Worm (Caenorhabditis elegans) whole organism, L1 larva: ENCODE results near the gene mfsd-12.
A peak's percentile ranks its signal among the peaks of the same experiment; 100 is the strongest.

Experiments used
- C34B4.2 ChIP-seq: sonication (generic microtip); optimal IDR thresholded peaks from 2 replicates; lab custom pipeline; 2017; ENCODE audit warnings: mild to moderate bottlenecking, missing genetic modification characterization, missing compliant biosample characterization
- F16B12.6 ChIP-seq: fragments of 150-350 bp; optimal IDR thresholded peaks from 2 replicates; lab custom pipeline; 2014; ENCODE audit warnings: missing biosample characterization, missing genetic modification characterization
- Y116A8C.19 ChIP-seq: sonication (generic microtip); optimal IDR thresholded peaks from 2 replicates; lab custom pipeline; 2016; ENCODE audit warnings: missing compliant biosample characterization, missing genetic modification characterization, borderline replicate concordance
- aly-2 ChIP-seq: fragments of 150-350 bp; optimal IDR thresholded peaks from 2 replicates; lab custom pipeline; 2014; ENCODE audit warnings: missing biosample characterization, missing genetic modification characterization
- ama-1 ChIP-seq: fragments of 150-350 bp; optimal IDR thresholded peaks from 2 replicates; lab custom pipeline; 2014
- blmp-1 ChIP-seq: fragments of 150-350 bp; optimal IDR thresholded peaks from 2 replicates; lab custom pipeline; 2014; ENCODE audit warnings: missing biosample characterization, missing genetic modification characterization
- ceh-63 ChIP-seq: fragments of 200-800 bp; sonication (Bioruptor generic); optimal IDR thresholded peaks from 2 replicates; lab custom pipeline; 2018; ENCODE audit warnings: mild to moderate bottlenecking, missing genetic modification characterization, missing compliant biosample characterization
- ceh-82 ChIP-seq, 3 experiments: fragments of 150-350 bp in 1 of 3; sonication (generic microtip) in 2 of 3; optimal IDR thresholded peaks; 2 replicates each; lab custom pipeline; 2014 to 2017; ENCODE audit warnings: missing biosample characterization in 3 of 3, missing genetic modification characterization in 3 of 3
- dpl-1 ChIP-seq, 3 experiments: fragments of 150-350 bp in 2 of 3; sonication (generic microtip) in 1 of 3; optimal IDR thresholded peaks; 2 replicates each; lab custom pipeline; 2014 to 2017; ENCODE audit warnings: missing biosample characterization in 3 of 3, missing genetic modification characterization in 3 of 3, missing genetic modification reagents in 3 of 3
- egl-27 ChIP-seq, 2 experiments: fragments of 150-350 bp in 1 of 2; sonication (generic microtip); optimal IDR thresholded peaks; 3 replicates each; lab custom pipeline; 2017 to 2018; ENCODE audit warnings: missing biosample characterization in 2 of 2, missing genetic modification characterization in 2 of 2, missing genetic modification reagents in 2 of 2
- elt-3 ChIP-seq, 6 experiments: fragments of 150-350 bp in 1 of 6; sonication (generic microtip); optimal IDR thresholded peaks; 2 replicates each; lab custom pipeline; 2017 to 2018; ENCODE audit warnings: missing biosample characterization in 6 of 6, missing genetic modification characterization in 6 of 6, inconsistent platforms in 1 of 6
- fkh-10 ChIP-seq: sonication (generic microtip); optimal IDR thresholded peaks from 2 replicates; lab custom pipeline; 2017; ENCODE audit warnings: missing biosample characterization, missing genetic modification reagents, missing genetic modification characterization
- fkh-8 ChIP-seq: sonication (generic microtip); optimal IDR thresholded peaks from 2 replicates; lab custom pipeline; 2016; ENCODE audit warnings: mild to moderate bottlenecking, missing genetic modification characterization, missing compliant biosample characterization
- hlh-17 ChIP-seq: fragments of 200-800 bp; sonication (Bioruptor generic); optimal IDR thresholded peaks from 2 replicates; lab custom pipeline; 2018; ENCODE audit warnings: missing genetic modification characterization, mild to moderate bottlenecking, missing compliant biosample characterization, moderate library complexity, borderline replicate concordance
- irx-1 ChIP-seq: sonication (generic microtip); optimal IDR thresholded peaks from 2 replicates; lab custom pipeline; 2016; ENCODE audit warnings: missing genetic modification characterization, missing compliant biosample characterization
- jun-1 ChIP-seq: fragments of 150-350 bp; optimal IDR thresholded peaks from 2 replicates; lab custom pipeline; 2014; ENCODE audit warnings: missing biosample characterization, missing genetic modification reagents, missing genetic modification characterization
- lin-14 ChIP-seq: fragments of 200-800 bp; sonication (Bioruptor generic); optimal IDR thresholded peaks from 2 replicates; lab custom pipeline; 2018; ENCODE audit warnings: mild to moderate bottlenecking, missing genetic modification characterization, moderate library complexity, missing compliant biosample characterization
- lin-15B ChIP-seq: fragments of 150-350 bp; sonication (generic microtip); optimal IDR thresholded peaks from 3 replicates; lab custom pipeline; 2014; ENCODE audit warnings: missing biosample characterization, missing genetic modification characterization
- lin-35 ChIP-seq, 2 experiments: fragments of 150-350 bp; optimal IDR thresholded peaks; 2 replicates each; lab custom pipeline; 2014; ENCODE audit warnings: missing biosample characterization in 2 of 2, missing genetic modification characterization in 2 of 2, missing genetic modification reagents in 2 of 2
- lir-3 ChIP-seq: sonication (generic microtip); optimal IDR thresholded peaks from 2 replicates; lab custom pipeline; 2016; ENCODE audit warnings: mild to moderate bottlenecking, missing genetic modification characterization, moderate library complexity, missing compliant biosample characterization; ENCODE audit not compliant: poor library complexity
- mab-9 ChIP-seq: fragments of 200-800 bp; sonication (Bioruptor generic); IDR thresholded peaks from 2 replicates; pipeline ENCODE4 v1.3.6; 2022; ENCODE audit warnings: missing genetic modification reagents, missing genetic modification characterization, missing compliant biosample characterization
- nhr-11 ChIP-seq: fragments of 150-350 bp; optimal IDR thresholded peaks from 2 replicates; lab custom pipeline; 2014; ENCODE audit warnings: missing biosample characterization, missing genetic modification characterization
- nhr-19 ChIP-seq: fragments of 200-800 bp; sonication (Bioruptor generic); conservative IDR thresholded peaks from 2 replicates; pipeline ENCODE4 v1.3.6; 2022; ENCODE audit warnings: missing genetic modification characterization, missing compliant biosample characterization
- nhr-237 ChIP-seq: fragments of 150-350 bp; optimal IDR thresholded peaks from 2 replicates; lab custom pipeline; 2014; ENCODE audit warnings: missing biosample characterization, missing genetic modification characterization
- nhr-28 ChIP-seq: fragments of 150-350 bp; optimal IDR thresholded peaks from 2 replicates; lab custom pipeline; 2014; ENCODE audit warnings: missing biosample characterization, missing genetic modification characterization
- nhr-71 ChIP-seq: sonication (generic microtip); optimal IDR thresholded peaks from 2 replicates; lab custom pipeline; 2016; ENCODE audit warnings: mild to moderate bottlenecking, missing genetic modification characterization, moderate library complexity, missing compliant biosample characterization
- nhr-90 ChIP-seq: sonication (generic microtip); optimal IDR thresholded peaks from 2 replicates; lab custom pipeline; 2016; ENCODE audit warnings: mild to moderate bottlenecking, missing genetic modification characterization, missing compliant biosample characterization; ENCODE audit not compliant: poor library complexity
- pax-3 ChIP-seq: fragments of 200-800 bp; sonication (Bioruptor generic); optimal IDR thresholded peaks from 2 replicates; lab custom pipeline; 2018; ENCODE audit warnings: mild to moderate bottlenecking, missing genetic modification characterization, moderate library complexity, missing compliant biosample characterization
- rnt-1 ChIP-seq: sonication (generic microtip); optimal IDR thresholded peaks from 2 replicates; lab custom pipeline; 2016; ENCODE audit warnings: mild to moderate bottlenecking, missing genetic modification characterization, moderate library complexity, missing compliant biosample characterization
- snpc-4 ChIP-seq: fragments of 150-350 bp; optimal IDR thresholded peaks from 2 replicates; lab custom pipeline; 2014; ENCODE audit warnings: missing biosample characterization, missing genetic modification characterization
- sptf-1 ChIP-seq: fragments of 150-350 bp; optimal IDR thresholded peaks from 2 replicates; lab custom pipeline; 2014; ENCODE audit warnings: missing biosample characterization, missing genetic modification characterization
- swsn-7 ChIP-seq: sonication (generic microtip); optimal IDR thresholded peaks from 2 replicates; lab custom pipeline; 2016; ENCODE audit warnings: missing genetic modification characterization, missing compliant biosample characterization
- tbx-2 ChIP-seq: sonication (generic microtip); optimal IDR thresholded peaks from 2 replicates; lab custom pipeline; 2016; ENCODE audit warnings: missing genetic modification characterization, missing compliant biosample characterization
- tlp-1 ChIP-seq: fragments of 150-350 bp; optimal IDR thresholded peaks from 2 replicates; lab custom pipeline; 2014; ENCODE audit warnings: missing biosample characterization, missing genetic modification characterization
- unc-30 ChIP-seq: sonication (generic microtip); optimal IDR thresholded peaks from 2 replicates; lab custom pipeline; 2017; ENCODE audit warnings: missing biosample characterization, missing genetic modification characterization
- unc-86 ChIP-seq: sonication (generic microtip); optimal IDR thresholded peaks from 2 replicates; lab custom pipeline; 2016; ENCODE audit warnings: missing genetic modification characterization, missing compliant biosample characterization
- unc-98 ChIP-seq: fragments of 200-800 bp; sonication (Bioruptor generic); IDR thresholded peaks from 2 replicates; pipeline ENCODE4 v1.3.6; 2022; ENCODE audit warnings: missing genetic modification characterization, missing compliant biosample characterization

mfsd-12 gene

ce11 chrX:4682616-4683015 lies 14.7 kb downstream of the mfsd-12 start, which contains the start of gene K02G10.15:
K02G10.15 (minus strand) TSS chrX:4682716.
- TF ChIP-seq hlh-17 (GFP tag; lab: Kevin White, UChicago) (no peak), nhr-28 (tag; lab: Kevin White, UChicago) (no peak), nhr-71 (tag; lab: Kevin White, UChicago) (no peak), nhr-11 (tag; lab: Kevin White, UChicago) (no peak), unc-30 (tag; lab: Kevin White, UChicago) (no peak), fkh-8 (tag; lab: Kevin White, UChicago) (no peak), rnt-1 (tag; lab: Kevin White, UChicago) (no peak)

ce11 chrX:4685579-4685978 lies 17.7 kb downstream of the mfsd-12 start:
- TF ChIP-seq lin-14 (peak; percentile 23), ceh-82 (tag; optimal IDR thresholded peaks at IDR 0.05; lab: Kevin White, UChicago) (no peak), egl-27 (tag; optimal IDR thresholded peaks at IDR 0.05; lab: Kevin White, UChicago) (no peak), unc-98 (GFP tag; lab: Robert Waterston, UW) (no peak), nhr-19 (no peak), mab-9 (GFP tag; lab: Robert Waterston, UW) (no peak), irx-1 (tag; lab: Kevin White, UChicago) (no peak), unc-30 (tag; lab: Kevin White, UChicago) (no peak), nhr-237 (tag; lab: Kevin White, UChicago) (no peak), lin-15B (tag; lab: Kevin White, UChicago) (no peak), elt-3 (tag; optimal IDR thresholded peaks at IDR 0.05; lab: Kevin White, UChicago) (peak in 1 of 6 experiments; percentile 9), Y116A8C.19 (tag; lab: Kevin White, UChicago) (no peak)

- TF ChIP-seq sptf-1 (tag; lab: Kevin White, UChicago): no peak
- no peak for TF ChIP-seq snpc-4 (tag; lab: Kevin White, UChicago)
- TF ChIP-seq fkh-10 (GFP tag; lab: Kevin White, UChicago): no peak
- TF ChIP-seq pax-3 (tag; lab: Kevin White, UChicago): no peak
- TF ChIP-seq unc-86 (tag; lab: Kevin White, UChicago): no peak
- no peak for TF ChIP-seq ama-1 (lab: Kevin White, UChicago)
- TF ChIP-seq jun-1 (tag; lab: Kevin White, UChicago): no peak
- TF ChIP-seq tbx-2 (tag; lab: Kevin White, UChicago): no peak
- TF ChIP-seq lir-3 (tag; lab: Kevin White, UChicago): no peak
- TF ChIP-seq swsn-7 (tag; lab: Kevin White, UChicago): no peak
- TF ChIP-seq egl-27 (tag; optimal IDR thresholded peaks at IDR 0.05; lab: Kevin White, UChicago): no peak
- no peak for TF ChIP-seq tlp-1 (tag; lab: Kevin White, UChicago)
- TF ChIP-seq hlh-17 (GFP tag; lab: Kevin White, UChicago): no peak
- no peak for TF ChIP-seq aly-2 (tag; lab: Kevin White, UChicago)
- TF ChIP-seq ceh-63: no peak
Observed at ce11 chrX:4691148-4691773, 23.4 kb downstream of the mfsd-12 start, which contains the start of gene K02G10.5. K02G10.5 (minus strand) TSS chrX:4691198.

ce11 chrX:4694611-4695370 lies 26.9 kb downstream of the mfsd-12 start:
- TF ChIP-seq lin-35 (GFP tag; optimal IDR thresholded peaks at IDR 0.05; lab: Kevin White, UChicago) (no peak), dpl-1 (GFP tag; optimal IDR thresholded peaks at IDR 0.05; lab: Kevin White, UChicago) (no peak), F16B12.6 (tag; lab: Kevin White, UChicago) (no peak), lin-15B (tag; lab: Kevin White, UChicago) (no peak), lin-14 (peak; percentile 21), blmp-1 (tag; lab: Kevin White, UChicago) (peak; percentile 66), nhr-90 (tag; lab: Kevin White, UChicago) (no peak), egl-27 (tag; optimal IDR thresholded peaks at IDR 0.05; lab: Kevin White, UChicago) (no peak), swsn-7 (tag; lab: Kevin White, UChicago) (no peak), C34B4.2 (tag; lab: Kevin White, UChicago) (no peak)
- TF ChIP-seq, all 84 proteins: peak for 2
